Fruit fly (Drosophila melanogaster) whole organism, embryonic: Measurements from ENCODE around the gene gce.
A peak's percentile ranks its signal among the peaks of the same experiment; 100 is the strongest.

Experiments used
- Awh ChIP-seq: fragments of 200-800 bp; sonication (Bioruptor generic); IDR thresholded peaks from 2 replicates; pipeline ENCODE4, ENCODE4 v1.3.6; 2022; ENCODE audit warnings: missing biosample characterization, missing genetic modification characterization
- Bgb ChIP-seq: fragments of 200-800 bp; sonication (Bioruptor generic); IDR thresholded peaks from 2 replicates; pipeline ENCODE4 v1.3.6; 2022; ENCODE audit warnings: missing biosample characterization, missing genetic modification characterization; ENCODE audit not compliant: partially characterized antibody
- CG12104 ChIP-seq: fragments of 200-800 bp; sonication (Bioruptor generic); optimal IDR thresholded peaks from 3 replicates; lab custom pipeline; 2016; ENCODE audit warnings: missing biosample characterization, missing genetic modification characterization
- CG12744 ChIP-seq: fragments of 200-800 bp; sonication (Bioruptor generic); optimal IDR thresholded peaks from 2 replicates; lab custom pipeline; 2016; ENCODE audit warnings: missing biosample characterization, missing genetic modification characterization
- CG13287 ChIP-seq: fragments of 200-800 bp; sonication (Bioruptor generic); IDR thresholded peaks from 2 replicates; pipeline ENCODE4 v1.3.6; 2022; ENCODE audit warnings: missing biosample characterization, missing genetic modification characterization; ENCODE audit not compliant: partially characterized antibody
- CG14014 ChIP-seq: fragments of 200-800 bp; sonication (Bioruptor generic); IDR thresholded peaks from 2 replicates; pipeline ENCODE4 v1.3.6; 2022; ENCODE audit warnings: missing biosample characterization, missing genetic modification characterization
- CG14965 ChIP-seq: fragments of 200-800 bp; sonication (Bioruptor generic); optimal IDR thresholded peaks from 2 replicates; lab custom pipeline; 2016; ENCODE audit warnings: missing biosample characterization, missing genetic modification characterization, borderline replicate concordance
- CG15011 ChIP-seq: fragments of 200-800 bp; sonication (Bioruptor generic); optimal IDR thresholded peaks from 3 replicates; lab custom pipeline; 2018; ENCODE audit warnings: missing biosample characterization, mild to moderate bottlenecking, missing genetic modification characterization
- CG15479 ChIP-seq: fragments of 200-800 bp; sonication (Bioruptor generic); optimal IDR thresholded peaks from 3 replicates; lab custom pipeline; 2019; ENCODE audit warnings: missing biosample characterization, mild to moderate bottlenecking, missing genetic modification characterization, moderate library complexity
- CG17612 ChIP-seq: fragments of 200-800 bp; sonication (Bioruptor generic); IDR thresholded peaks from 2 replicates; pipeline ENCODE4 v1.3.6; 2022; ENCODE audit warnings: missing biosample characterization, missing genetic modification characterization
- CG17912 ChIP-seq: fragments of 200-800 bp; sonication (Bioruptor generic); optimal IDR thresholded peaks from 2 replicates; lab custom pipeline; 2018; ENCODE audit warnings: missing biosample characterization, mild to moderate bottlenecking, missing genetic modification characterization
- CG2875 ChIP-seq: fragments of 200-800 bp; sonication (Bioruptor generic); optimal IDR thresholded peaks from 2 replicates; lab custom pipeline; 2017; ENCODE audit warnings: missing biosample characterization, mild to moderate bottlenecking, missing genetic modification characterization, missing genetic modification reagents
- CG31365 ChIP-seq: fragments of 200-800 bp; sonication (Bioruptor generic); optimal IDR thresholded peaks from 2 replicates; lab custom pipeline; 2018; ENCODE audit warnings: missing biosample characterization, mild to moderate bottlenecking, missing genetic modification characterization
- CG31388 ChIP-seq: fragments of 200-800 bp; sonication (Bioruptor generic); optimal IDR thresholded peaks from 2 replicates; lab custom pipeline; 2016; ENCODE audit warnings: missing biosample characterization, missing genetic modification characterization
- CG3163 ChIP-seq: fragments of 200-800 bp; sonication (Bioruptor generic); optimal IDR thresholded peaks from 3 replicates; lab custom pipeline; 2016; ENCODE audit warnings: missing biosample characterization, missing genetic modification characterization
- CG33213 ChIP-seq: fragments of 200-800 bp; sonication (Bioruptor generic); optimal IDR thresholded peaks from 3 replicates; lab custom pipeline; 2016; ENCODE audit warnings: missing biosample characterization, missing genetic modification characterization
- CG6689 ChIP-seq: fragments of 200-800 bp; sonication (Bioruptor generic); IDR thresholded peaks from 2 replicates; pipeline ENCODE4 v1.3.6; 2022; ENCODE audit warnings: missing biosample characterization, missing genetic modification characterization
- CG7372 ChIP-seq: fragments of 200-800 bp; sonication (Bioruptor generic); IDR thresholded peaks from 2 replicates; pipeline ENCODE4 v1.3.6; 2022; ENCODE audit warnings: missing biosample characterization, missing genetic modification characterization
- CG8388 ChIP-seq: fragments of 200-800 bp; sonication (Bioruptor generic); optimal IDR thresholded peaks from 2 replicates; lab custom pipeline; 2019; ENCODE audit warnings: missing biosample characterization, mild to moderate bottlenecking, missing genetic modification characterization, moderate library complexity
- Chrac-16 ChIP-seq: fragments of 200-800 bp; sonication (Bioruptor generic); optimal IDR thresholded peaks from 3 replicates; lab custom pipeline; 2016; ENCODE audit warnings: missing biosample characterization, missing genetic modification characterization
- Deaf1 ChIP-seq: fragments of 200-800 bp; optimal IDR thresholded peaks from 3 replicates; lab custom pipeline; 2019; ENCODE audit warnings: missing biosample characterization, mild to moderate bottlenecking, missing genetic modification characterization, moderate library complexity
- Hey ChIP-seq: fragments of 200-800 bp; sonication (Bioruptor generic); optimal IDR thresholded peaks from 3 replicates; lab custom pipeline; 2018; ENCODE audit warnings: missing biosample characterization, mild to moderate bottlenecking, missing genetic modification characterization
- Hmr ChIP-seq: fragments of 200-800 bp; sonication (Bioruptor generic); optimal IDR thresholded peaks from 3 replicates; lab custom pipeline; 2017; ENCODE audit warnings: mild to moderate bottlenecking, missing biosample characterization, missing genetic modification reagents, missing genetic modification characterization
- Hr39 ChIP-seq: fragments of >200 bp; optimal IDR thresholded peaks from 2 replicates; lab custom pipeline; 2017
- MTF-1 ChIP-seq: fragments of 200-800 bp; sonication (Bioruptor generic); optimal IDR thresholded peaks from 2 replicates; lab custom pipeline; 2018; ENCODE audit warnings: missing biosample characterization, mild to moderate bottlenecking, missing genetic modification characterization, borderline replicate concordance
- Nf-YC ChIP-seq: fragments of 200-800 bp; optimal IDR thresholded peaks from 3 replicates; lab custom pipeline; 2019; ENCODE audit warnings: missing biosample characterization, mild to moderate bottlenecking, missing genetic modification characterization, moderate library complexity
- Xrp1 ChIP-seq: fragments of 200-800 bp; sonication (Bioruptor generic); IDR thresholded peaks from 2 replicates; pipeline ENCODE4 v1.3.6; 2022; ENCODE audit warnings: missing biosample characterization, missing genetic modification characterization
- ab ChIP-seq: fragments of 200-800 bp; sonication (Bioruptor generic); optimal IDR thresholded peaks from 2 replicates; lab custom pipeline; 2016; ENCODE audit warnings: missing biosample characterization, missing genetic modification characterization
- amos ChIP-seq: fragments of 200-800 bp; sonication (Bioruptor generic); IDR thresholded peaks from 2 replicates; pipeline ENCODE4 v1.3.6; 2022; ENCODE audit warnings: missing biosample characterization, missing genetic modification characterization; ENCODE audit not compliant: partially characterized antibody
- ap ChIP-seq: fragments of 200-800 bp; sonication (Bioruptor generic); IDR thresholded peaks from 2 replicates; pipeline ENCODE4 v1.3.6; 2022; ENCODE audit warnings: missing biosample characterization, missing genetic modification characterization
- bigmax ChIP-seq: fragments of 200-800 bp; sonication (Bioruptor generic); optimal IDR thresholded peaks from 2 replicates; lab custom pipeline; 2018; ENCODE audit warnings: missing biosample characterization, mild to moderate bottlenecking, missing genetic modification characterization
- chm ChIP-seq: fragments of 200-800 bp; sonication (Bioruptor generic); IDR thresholded peaks from 2 replicates; pipeline ENCODE4 v1.3.6; 2022; ENCODE audit warnings: missing biosample characterization, missing genetic modification characterization
- eve ChIP-seq, 2 experiments: fragments of >200 bp; optimal IDR thresholded peaks; 2 replicates each; lab custom pipeline; 2017; ENCODE audit warnings: missing biosample characterization in 2 of 2, missing genetic modification characterization in 2 of 2
- fd64A ChIP-seq: fragments of 200-800 bp; sonication (Bioruptor generic); optimal IDR thresholded peaks from 3 replicates; lab custom pipeline; 2018; ENCODE audit warnings: missing biosample characterization, mild to moderate bottlenecking, missing genetic modification characterization
- gem ChIP-seq: fragments of 200-800 bp; sonication (Bioruptor generic); optimal IDR thresholded peaks from 2 replicates; lab custom pipeline; 2019; ENCODE audit warnings: missing biosample characterization, mild to moderate bottlenecking, missing genetic modification characterization, moderate library complexity
- kay ChIP-seq: fragments of 200-800 bp; sonication (Bioruptor generic); optimal IDR thresholded peaks from 2 replicates; lab custom pipeline; 2016; ENCODE audit warnings: missing biosample characterization, missing genetic modification characterization
- lola ChIP-seq, 3 experiments: fragments of >200 bp in 2 of 3; fragments of 200-800 bp in 1 of 3; sonication (Bioruptor generic) in 1 of 3; optimal IDR thresholded peaks; 2 replicates each; lab custom pipeline; 2017 to 2019; ENCODE audit warnings: missing biosample characterization in 3 of 3, missing genetic modification characterization in 3 of 3, mild to moderate bottlenecking in 1 of 3, moderate library complexity in 1 of 3
- pfk ChIP-seq: fragments of 200-800 bp; sonication (Bioruptor generic); optimal IDR thresholded peaks from 2 replicates; lab custom pipeline; 2018; ENCODE audit warnings: missing biosample characterization, mild to moderate bottlenecking, missing genetic modification characterization, moderate library complexity
- prd ChIP-seq, 3 experiments: fragments of >200 bp in 2 of 3; fragments of 200-800 bp in 1 of 3; sonication (Bioruptor generic) in 1 of 3; optimal IDR thresholded peaks in 2 of 3; IDR thresholded peaks in 1 of 3; 2 replicates in 2 of 3; 3 replicates in 1 of 3; pipeline versions ENCODE4 v1.3.6 to Lab custom; 2017 to 2022; ENCODE audit warnings: missing biosample characterization in 1 of 3, missing genetic modification characterization in 1 of 3
- sens ChIP-seq: fragments of 200-800 bp; sonication (Bioruptor generic); peaks from one replicate; lab custom pipeline; 2016; ENCODE audit warnings: missing biosample characterization, missing genetic modification characterization
- sim ChIP-seq: fragments of 200-800 bp; sonication (Bioruptor generic); IDR thresholded peaks from 2 replicates; pipeline ENCODE4 v1.3.6; 2022; ENCODE audit warnings: missing biosample characterization, missing genetic modification characterization
- slou ChIP-seq: fragments of 200-800 bp; sonication (Bioruptor generic); optimal IDR thresholded peaks from 3 replicates; lab custom pipeline; 2016; ENCODE audit warnings: missing biosample characterization, missing genetic modification characterization
- sob ChIP-seq: fragments of 200-800 bp; sonication (Bioruptor generic); IDR thresholded peaks from 2 replicates; pipeline ENCODE4 v1.3.6; 2022; ENCODE audit warnings: missing biosample characterization, missing genetic modification characterization
- stc ChIP-seq: fragments of 200-800 bp; sonication (Bioruptor generic); IDR thresholded peaks from 2 replicates; pipeline ENCODE4 v1.3.6; 2022; ENCODE audit warnings: missing biosample characterization, missing genetic modification characterization
- tap ChIP-seq: fragments of 200-800 bp; optimal IDR thresholded peaks from 3 replicates; lab custom pipeline; 2019; ENCODE audit warnings: missing biosample characterization, mild to moderate bottlenecking, missing genetic modification characterization, moderate library complexity
- tup ChIP-seq: fragments of 200-800 bp; sonication (Bioruptor generic); optimal IDR thresholded peaks from 2 replicates; lab custom pipeline; 2016; ENCODE audit warnings: missing biosample characterization, mild to moderate bottlenecking, missing genetic modification characterization, moderate library complexity
- twi ChIP-seq: fragments of 200-800 bp; optimal IDR thresholded peaks from 2 replicates; lab custom pipeline; 2019; ENCODE audit warnings: missing biosample characterization, mild to moderate bottlenecking, missing genetic modification characterization, moderate library complexity
- vnd ChIP-seq: fragments of 200-800 bp; sonication (Bioruptor generic); IDR thresholded peaks from 3 replicates; pipeline ENCODE4 v1.3.6; 2022; ENCODE audit warnings: missing biosample characterization, missing genetic modification characterization; ENCODE audit not compliant: partially characterized antibody
- wor ChIP-seq: fragments of 200-800 bp; sonication (Bioruptor generic); IDR thresholded peaks from 2 replicates; pipeline ENCODE4 v1.3.6; 2022; ENCODE audit warnings: missing biosample characterization, missing genetic modification characterization

The gce gene

DNA sequence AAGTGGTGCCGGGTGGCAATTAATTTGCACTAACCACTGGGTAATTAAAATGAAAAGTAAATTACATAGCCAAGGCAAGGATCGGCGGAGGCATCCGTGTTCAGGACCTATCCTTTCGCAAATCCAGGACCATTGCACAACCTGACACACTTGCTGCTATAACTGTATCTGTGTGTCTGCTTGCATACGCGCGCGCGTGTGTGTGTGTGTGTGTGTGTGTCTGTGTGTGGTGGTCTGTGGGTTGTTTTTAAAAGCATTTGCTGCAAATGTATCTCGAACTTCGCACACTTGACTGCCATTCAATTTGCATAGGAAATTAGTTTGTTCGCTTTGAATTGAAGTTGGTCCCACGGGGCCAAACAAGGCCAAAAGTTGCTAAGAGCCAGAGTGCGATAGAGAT lies 38.3 kb upstream of the gce start:
- TF ChIP-seq CG15011 (GFP tag; lab: Kevin White, UChicago) (no peak), CG2875 (GFP tag; lab: Kevin White, UChicago) (no peak), Hmr (GFP tag; lab: Kevin White, UChicago) (no peak), bigmax (GFP tag; lab: Kevin White, UChicago) (no peak), Hr39 (peak; percentile 97)

DNA sequence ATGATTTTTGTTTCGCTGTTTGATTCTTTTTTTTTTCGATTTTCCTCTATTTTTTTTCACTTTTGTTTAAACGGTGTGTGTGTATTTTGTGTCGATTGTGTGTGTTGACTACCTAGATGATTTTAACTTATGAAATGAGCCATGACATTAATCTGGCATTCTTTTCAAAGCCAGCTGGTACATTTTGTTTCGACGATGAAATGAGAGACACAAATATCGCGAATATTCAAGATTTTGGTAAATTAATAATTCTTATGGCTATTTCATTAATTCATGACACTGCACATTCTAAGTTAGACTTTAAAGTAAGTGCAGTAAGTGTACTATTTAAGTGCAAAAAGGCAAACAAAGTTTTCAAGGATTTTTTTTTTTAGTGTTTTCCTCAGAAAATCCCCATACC lies 25.3 kb upstream of the gce start, which contains the start of gene CG9106:
TSS of gene CG9106 (minus strand) at position 101 of the 400 bp plus-strand sequence.
- TF ChIP-seq Chrac-16 (GFP tag; lab: Kevin White, UChicago) (no peak), CG33213 (GFP tag; lab: Kevin White, UChicago) (no peak), CG7372 (no peak), kay (GFP tag; lab: Kevin White, UChicago) (no peak), CG3163 (GFP tag; lab: Kevin White, UChicago) (no peak), CG8388 (GFP tag; lab: Kevin White, UChicago) (no peak), vnd (no peak), tup (GFP tag; lab: Kevin White, UChicago) (no peak), sob (no peak), Nf-YC (tag; lab: Kevin White, UChicago) (no peak), Awh (GFP tag; lab: Robert Waterston, UW) (no peak), chm (GFP tag; lab: Robert Waterston, UW) (no peak), MTF-1 (no peak), lola (GFP tag; optimal IDR thresholded peaks at IDR 0.05; lab: Kevin White, UChicago) (no peak), CG6689 (GFP tag; lab: Robert Waterston, UW) (no peak), ap (no peak), prd (optimal IDR thresholded peaks at IDR 0.05; lab: Kevin White, UChicago) (no peak), prd (GFP tag; IDR thresholded peaks at IDR 0.05; lab: Robert Waterston, UW) (no peak), sens (GFP tag; lab: Kevin White, UChicago) (no peak), CG31365 (tag; lab: Kevin White, UChicago) (no peak)
- TF ChIP-seq, all 482 proteins: peak for 0

DNA sequence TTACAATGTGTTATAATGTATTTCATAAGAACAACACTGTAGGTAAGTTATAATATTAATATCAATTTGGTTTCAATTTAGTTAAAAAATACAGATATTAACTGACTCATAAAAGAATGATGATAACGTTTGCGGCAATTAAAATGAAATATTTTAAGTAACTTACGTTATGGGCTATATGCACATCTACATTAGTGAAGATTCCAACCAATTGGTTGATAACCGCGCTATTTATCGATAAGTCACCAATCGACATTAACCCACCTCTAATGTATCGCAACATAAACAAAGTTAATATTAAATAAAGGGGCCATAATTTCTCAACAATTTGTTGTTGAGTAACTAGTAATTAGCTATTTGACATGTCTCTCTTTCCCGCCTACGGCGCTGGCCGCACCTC lies 4.8 kb upstream of the gce start, which contains the start of gene CG5877:
TSS of gene CG5877 (plus strand) at position 238 of the 400 bp plus-strand sequence.
- TF ChIP-seq CG12104 (GFP tag; lab: Kevin White, UChicago) (no peak), tap (tag; lab: Kevin White, UChicago) (no peak), CG15479 (GFP tag; lab: Kevin White, UChicago) (no peak), CG14014 (GFP tag; lab: Robert Waterston, UW) (no peak), CG33213 (GFP tag; lab: Kevin White, UChicago) (no peak), Hey (tag; lab: Kevin White, UChicago) (no peak), Xrp1 (GFP tag; lab: Robert Waterston, UW) (no peak), CG17912 (GFP tag; lab: Kevin White, UChicago) (no peak), ab (GFP tag; lab: Kevin White, UChicago) (no peak), CG14965 (GFP tag; lab: Kevin White, UChicago) (no peak), CG31388 (no peak), eve (GFP tag; optimal IDR thresholded peaks at IDR 0.05; lab: Kevin White, UChicago) (no peak), CG12744 (no peak), Deaf1 (peak; percentile 31), wor (GFP tag; lab: Robert Waterston, UW) (no peak), sim (no peak), pfk (no peak), twi (tag; lab: Kevin White, UChicago) (no peak), stc (no peak), CG13287 (GFP tag; lab: Robert Waterston, UW) (peak; percentile 51; the same call in 1 of the 2 replicates), amos (GFP tag; lab: Robert Waterston, UW) (peak; percentile 58; the same call in 1 of the 2 replicates), Bgb (peak; percentile 28), fd64A (no peak), slou (GFP tag; lab: Kevin White, UChicago) (no peak), gem (tag; lab: Kevin White, UChicago) (no peak), CG17612 (GFP tag; lab: Robert Waterston, UW) (no peak)
